Fruit fly (Drosophila melanogaster) whole organism, larva: ENCODE results near the gene CG8188.

Experiments used
- noc ChIP-seq: fragments of 200-800 bp; sonication (Bioruptor generic); optimal IDR thresholded peaks from 3 replicates; lab custom pipeline; 2019; ENCODE audit warnings: missing biosample characterization, mild to moderate bottlenecking, missing genetic modification characterization, moderate library complexity

Gene CG8188

dm6 chrX:17702738-17703570, at the start of gene CG8188, which contains the start of gene par-6:
CG8188 (minus strand) TSS chrX:17703024.
par-6 (plus strand) TSS chrX:17703352.
- TF ChIP-seq noc = peak; percentile 82

dm6 chrX:17751658-17752057, 48.8 kb upstream of the CG8188 start:
- no peak for TF ChIP-seq noc

- TF ChIP-seq noc = no peak
These were observed 43.0 kb upstream of the CG8188 start for dm6 chrX:17745705-17746416.

- TF ChIP-seq noc = no peak
These were observed 40.8 kb upstream of the CG8188 start for dm6 chrX:17743598-17743997.

dm6 chrX:17742592-17743364, 40.0 kb upstream of the CG8188 start:
- no peak for TF ChIP-seq noc

dm6 chrX:17741864-17742297, 39.1 kb upstream of the CG8188 start:
- TF ChIP-seq noc = no peak

- no peak for TF ChIP-seq noc
These were observed 38.4 kb upstream of the CG8188 start for dm6 chrX:17741019-17741863.

- TF ChIP-seq noc = no peak
These were observed 37.1 kb upstream of the CG8188 start for dm6 chrX:17739974-17740373.

dm6 chrX:17738989-17739388, 36.2 kb upstream of the CG8188 start:
- TF ChIP-seq noc = no peak

dm6 chrX:17738474-17738838, 35.6 kb upstream of the CG8188 start:
- no peak for TF ChIP-seq noc

- no peak for TF ChIP-seq noc
These were observed 35.1 kb upstream of the CG8188 start for dm6 chrX:17737812-17738473.

- TF ChIP-seq noc = no peak
These were observed 34.3 kb upstream of the CG8188 start for dm6 chrX:17737024-17737685.

dm6 chrX:17736101-17736728, 33.4 kb upstream of the CG8188 start:
- no peak for TF ChIP-seq noc

- no peak for TF ChIP-seq noc
These were observed 30.9 kb upstream of the CG8188 start for dm6 chrX:17733698-17734248.
